Fruit fly (Drosophila melanogaster) whole organism: ENCODE results near the gene CG3744.

Source experiments
- CG8478 ChIP-seq: fragments of >200 bp; optimal IDR thresholded peaks from 2 replicates; lab custom pipeline; 2018; ENCODE audit warnings: inconsistent platforms
- Dll ChIP-seq: fragments of >200 bp; optimal IDR thresholded peaks from 2 replicates; lab custom pipeline; 2017
- EcR ChIP-seq, 2 experiments: fragments of >200 bp; optimal IDR thresholded peaks; 2 replicates each; lab custom pipeline; 2017; ENCODE audit warnings: missing biosample characterization in 2 of 2, missing genetic modification characterization in 2 of 2, missing genetic modification reagents in 2 of 2
- pan ChIP-seq: fragments of >200 bp; optimal IDR thresholded peaks from 2 replicates; lab custom pipeline; 2017
- psq ChIP-seq: fragments of >200 bp; optimal IDR thresholded peaks from 2 replicates; lab custom pipeline; 2017
- usp ChIP-seq: fragments of >200 bp; optimal IDR thresholded peaks from 2 replicates; lab custom pipeline; 2017; ENCODE audit warnings: missing biosample characterization, missing genetic modification characterization, mixed read lengths

CG3744 gene

DNA sequence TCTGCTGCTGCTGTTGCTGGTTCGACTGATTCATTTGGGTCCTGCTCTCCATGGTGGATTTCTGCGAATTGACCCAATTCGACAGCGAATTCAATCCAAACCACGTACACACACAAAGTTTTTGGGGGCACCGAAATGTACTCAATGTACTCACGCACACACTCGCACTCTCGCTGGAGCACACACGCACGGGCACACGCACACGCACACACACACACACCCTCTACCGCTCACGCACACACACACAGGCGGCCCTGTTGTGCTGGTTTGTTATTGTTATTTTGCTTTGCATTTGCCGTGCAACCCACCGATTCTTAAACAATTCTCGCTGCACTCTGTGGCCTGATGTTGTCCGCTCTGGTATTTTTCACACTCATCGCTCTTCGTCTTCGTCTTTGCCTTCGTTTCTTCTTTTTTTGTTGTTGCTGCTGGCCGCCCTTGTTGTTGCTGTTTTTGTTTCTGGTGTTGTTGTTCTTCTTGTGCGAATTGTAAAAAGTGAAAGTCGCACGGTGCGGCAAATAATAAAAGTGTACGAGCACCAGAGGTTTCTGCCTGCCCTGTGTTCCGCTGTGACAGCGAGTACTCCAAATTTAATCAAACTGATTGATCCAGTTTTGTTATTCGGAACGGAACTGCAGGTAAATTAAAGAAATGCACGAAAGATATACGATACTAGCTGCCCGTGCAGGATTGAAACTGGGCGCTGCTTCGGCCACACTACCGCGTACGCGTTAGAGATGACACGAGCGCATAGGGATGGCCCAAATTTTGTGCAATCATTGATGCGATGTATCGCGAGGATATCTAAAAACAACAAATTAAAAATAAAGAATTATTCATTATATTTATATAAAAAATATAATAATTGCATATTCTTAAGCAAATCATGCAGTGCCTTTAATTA lies at the start of gene CG3744:
TSS of gene CG3744 (minus strand) at position 716 of the 904 bp plus-strand sequence.
- TF ChIP-seq usp (GFP tag; lab: Kevin White, UChicago) (no peak), EcR (GFP tag; optimal IDR thresholded peaks at IDR 0.05; lab: Kevin White, UChicago) (no peak), CG8478 (lab: Kevin White, UChicago) (peak; percentile 59), Dll (lab: Kevin White, UChicago) (no peak), psq (no peak)

DNA sequence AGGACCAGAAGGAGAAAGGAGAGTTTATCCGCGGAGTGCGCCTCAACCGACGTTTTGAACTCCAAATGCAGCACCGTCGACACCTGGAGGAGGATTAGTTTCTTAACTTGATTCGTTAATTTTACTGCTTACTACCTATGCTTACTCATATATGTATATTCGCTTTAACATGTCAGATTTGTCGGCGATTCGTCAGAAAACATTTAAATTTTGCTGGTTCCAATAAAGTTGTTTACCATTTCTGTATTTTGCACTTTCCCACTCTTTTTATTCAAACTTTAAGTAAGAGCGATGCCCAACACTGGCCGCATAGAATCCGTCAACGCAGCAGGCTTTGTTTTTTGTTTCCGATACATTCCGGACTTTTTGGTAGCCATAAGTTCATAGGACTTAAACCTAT lies 48.5 kb upstream of the CG3744 start, which contains the start of gene Trf4-2:
TSS of gene Trf4-2 (plus strand) at position 301 of the 400 bp plus-strand sequence.
- no peak for TF ChIP-seq Dll (lab: Kevin White, UChicago)
- no peak for TF ChIP-seq pan (lab: Kevin White, UChicago)
- no peak for TF ChIP-seq EcR (GFP tag; optimal IDR thresholded peaks at IDR 0.05; lab: Kevin White, UChicago)
- TF ChIP-seq CG8478 (lab: Kevin White, UChicago) = no peak
- TF ChIP-seq usp (GFP tag; lab: Kevin White, UChicago) = no peak
- no peak for TF ChIP-seq psq

dm6 chr3R:24922270-24922669 lies 45.8 kb upstream of the CG3744 start, which contains the start of gene Mink:
Gene Mink, plus strand, starts transcription at chr3R:24922473.
- no peak for TF ChIP-seq psq
- TF ChIP-seq Dll (lab: Kevin White, UChicago) = no peak

- TF ChIP-seq psq = no peak
- TF ChIP-seq pan (lab: Kevin White, UChicago) = no peak
- no peak for TF ChIP-seq EcR (GFP tag; optimal IDR thresholded peaks at IDR 0.05; lab: Kevin White, UChicago)
- TF ChIP-seq usp (GFP tag; lab: Kevin White, UChicago) = no peak
- no peak for TF ChIP-seq Dll (lab: Kevin White, UChicago)
- TF ChIP-seq CG8478 (lab: Kevin White, UChicago) = no peak
These were observed 41.6 kb upstream of the CG3744 start, which contains the start of the genes PIG-S, sud1 and CG11168 for dm6 chr3R:24917814-24918636. Gene PIG-S, minus strand, starts transcription at chr3R:24917864. Gene sud1, minus strand, starts transcription at chr3R:24917864. Gene CG11168, plus strand, starts transcription at chr3R:24918106.

dm6 chr3R:24914864-24915263 lies 38.4 kb upstream of the CG3744 start:
- TF ChIP-seq CG8478 (lab: Kevin White, UChicago) (no peak), EcR (GFP tag; optimal IDR thresholded peaks at IDR 0.05; lab: Kevin White, UChicago) (no peak), pan (lab: Kevin White, UChicago) (no peak), usp (GFP tag; lab: Kevin White, UChicago) (no peak), Dll (lab: Kevin White, UChicago) (no peak), psq (no peak)

dm6 chr3R:24910097-24910496 lies 33.6 kb upstream of the CG3744 start:
- TF ChIP-seq usp (GFP tag; lab: Kevin White, UChicago) = no peak
- TF ChIP-seq EcR (GFP tag; optimal IDR thresholded peaks at IDR 0.05; lab: Kevin White, UChicago) = no peak
- no peak for TF ChIP-seq psq
- no peak for TF ChIP-seq CG8478 (lab: Kevin White, UChicago)
- TF ChIP-seq Dll (lab: Kevin White, UChicago) = no peak
- TF ChIP-seq pan (lab: Kevin White, UChicago) = no peak

DNA sequence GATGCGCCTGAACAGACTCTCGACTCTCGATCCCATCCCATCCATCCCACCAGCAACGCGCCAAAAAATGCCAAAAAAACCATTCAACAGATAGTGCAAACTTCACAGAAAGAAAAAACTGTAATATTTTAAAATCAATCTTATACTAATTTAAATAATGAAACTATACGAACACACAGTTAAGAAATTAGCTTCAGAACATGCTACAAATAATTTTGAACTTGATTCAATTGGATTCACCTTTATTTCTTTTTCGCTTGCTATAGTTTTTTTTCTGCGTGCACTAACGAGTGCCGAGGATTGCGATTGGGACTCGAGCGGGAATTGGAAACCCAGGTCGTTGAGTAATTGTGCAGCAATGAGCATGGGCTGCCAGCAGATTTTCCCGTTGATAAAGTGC lies 31.6 kb upstream of the CG3744 start:
- TF ChIP-seq Dll (lab: Kevin White, UChicago) = no peak
- TF ChIP-seq pan (lab: Kevin White, UChicago) = no peak

dm6 chr3R:24906648-24907047 lies 30.2 kb upstream of the CG3744 start:
- TF ChIP-seq pan (lab: Kevin White, UChicago) (no peak), usp (GFP tag; lab: Kevin White, UChicago) (no peak), Dll (lab: Kevin White, UChicago) (no peak), CG8478 (lab: Kevin White, UChicago) (no peak), psq (no peak), EcR (GFP tag; optimal IDR thresholded peaks at IDR 0.05; lab: Kevin White, UChicago) (no peak)

DNA sequence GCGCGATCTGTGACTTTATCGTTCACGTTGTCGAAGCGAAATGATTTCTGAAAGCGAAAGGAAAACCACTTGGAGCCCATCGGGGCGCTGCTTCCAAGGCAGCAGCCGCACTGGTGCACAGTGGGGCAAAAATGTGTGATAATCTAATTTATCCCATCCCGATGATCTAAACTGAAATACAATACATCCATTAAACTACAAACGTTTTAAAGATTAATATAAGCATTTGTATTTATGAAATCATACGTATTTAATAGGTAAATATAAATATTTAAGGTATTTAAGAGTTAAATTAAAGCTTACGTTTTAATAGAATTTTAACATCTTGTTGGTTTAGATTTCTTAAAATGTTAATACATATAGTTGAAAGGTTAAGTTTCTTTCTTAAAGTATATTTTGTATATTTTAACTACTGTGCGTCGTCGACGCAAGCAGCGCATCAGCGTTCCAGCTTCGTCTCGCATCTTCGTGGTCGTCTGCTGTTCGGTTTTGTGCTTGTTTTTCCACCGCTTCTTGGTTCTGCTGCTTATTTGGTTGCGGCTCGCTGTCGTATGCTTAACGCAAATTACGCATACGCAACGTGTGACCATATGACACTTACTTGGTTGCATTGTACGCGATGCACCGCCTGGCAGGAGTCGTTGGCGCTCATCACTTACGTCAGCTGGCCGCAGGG lies 29.6 kb upstream of the CG3744 start, which contains the start of gene CG13643:
TSS of gene CG13643 (minus strand) at position 46 of the 676 bp plus-strand sequence.
- TF ChIP-seq psq (no peak), pan (lab: Kevin White, UChicago) (no peak), usp (GFP tag; lab: Kevin White, UChicago) (no peak), Dll (lab: Kevin White, UChicago) (no peak), CG8478 (lab: Kevin White, UChicago) (no peak), EcR (GFP tag; optimal IDR thresholded peaks at IDR 0.05; lab: Kevin White, UChicago) (no peak)

DNA sequence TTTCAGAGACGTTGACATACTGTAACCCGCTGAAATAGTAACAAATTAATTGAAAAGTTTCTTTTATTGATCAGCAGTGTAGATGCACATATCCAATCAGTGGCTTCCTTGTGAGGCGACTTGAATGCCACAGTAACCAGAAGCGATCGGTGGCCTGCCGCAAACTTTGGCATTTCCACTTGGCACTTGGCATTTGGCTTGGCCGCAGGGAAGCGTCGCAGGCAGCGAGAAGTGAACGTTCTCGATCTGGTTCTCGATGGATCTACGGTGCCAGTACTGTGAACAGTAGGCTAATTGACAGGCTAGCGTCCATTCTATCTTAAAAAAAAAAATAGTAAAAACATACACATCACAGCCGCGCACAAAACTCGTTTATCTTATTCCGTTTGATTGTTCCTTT lies 24.4 kb upstream of the CG3744 start, which contains the start of gene CG10845:
TSS of gene CG10845 (plus strand) at position 301 of the 400 bp plus-strand sequence.
- TF ChIP-seq CG8478 (lab: Kevin White, UChicago) (no peak), EcR (GFP tag; optimal IDR thresholded peaks at IDR 0.05; lab: Kevin White, UChicago) (no peak), pan (lab: Kevin White, UChicago) (no peak), psq (no peak), usp (GFP tag; lab: Kevin White, UChicago) (no peak), Dll (lab: Kevin White, UChicago) (no peak)
